Worm (Caenorhabditis elegans) whole organism, young adult: Measurements from ENCODE around the gene hmg-1.2.

Experiments used
- B0336.3 ChIP-seq: fragments of 200-800 bp; sonication (Bioruptor generic); IDR thresholded peaks from 2 replicates; pipeline ENCODE4 v1.3.6; 2022; ENCODE audit warnings: missing genetic modification characterization, missing compliant biosample characterization
- C06A6.2 ChIP-seq: fragments of 200-800 bp; sonication (Bioruptor generic); conservative IDR thresholded peaks from 2 replicates; pipeline ENCODE4 v1.3.6; 2022; ENCODE audit warnings: missing genetic modification characterization, missing compliant biosample characterization
- D2030.7 ChIP-seq: fragments of 200-800 bp; sonication (Bioruptor generic); IDR thresholded peaks from 2 replicates; pipeline ENCODE4 v1.3.6; 2022; ENCODE audit warnings: missing genetic modification reagents, missing genetic modification characterization, missing compliant biosample characterization
- F33H1.4 ChIP-seq: fragments of 200-800 bp; sonication (Bioruptor generic); IDR thresholded peaks from 2 replicates; pipeline ENCODE4 v1.3.6; 2022; ENCODE audit warnings: missing genetic modification reagents, missing genetic modification characterization, missing compliant biosample characterization
- F49E8.2 ChIP-seq: sonication (generic microtip); optimal IDR thresholded peaks from 3 replicates; lab custom pipeline; 2017; ENCODE audit warnings: missing genetic modification characterization, mild to moderate bottlenecking, missing compliant biosample characterization, antibody characterized with exemption, moderate library complexity; ENCODE audit not compliant: insufficient read depth
- Y53F4B.3 ChIP-seq: fragments of 200-800 bp; sonication (Bioruptor generic); IDR thresholded peaks from 2 replicates; pipeline ENCODE4 v1.3.6; 2022; ENCODE audit warnings: missing genetic modification reagents, missing genetic modification characterization, missing compliant biosample characterization
- Y53G8AR.9 ChIP-seq: fragments of 200-800 bp; sonication (Bioruptor generic); conservative IDR thresholded peaks from 2 replicates; pipeline ENCODE4 v1.3.6; 2022; ENCODE audit warnings: missing genetic modification reagents, missing genetic modification characterization, missing compliant biosample characterization
- ZK185.1 ChIP-seq: sonication (generic microtip); optimal IDR thresholded peaks from 2 replicates; lab custom pipeline; 2016; ENCODE audit warnings: mild to moderate bottlenecking, missing genetic modification characterization, missing compliant biosample characterization; ENCODE audit not compliant: poor library complexity, severe bottlenecking
- ama-1 ChIP-seq, 3 experiments: fragments of 150-350 bp in 1 of 3; sonication (generic microtip) in 2 of 3; optimal IDR thresholded peaks; 2 replicates each; lab custom pipeline; 2014 to 2018; ENCODE audit warnings: missing biosample characterization in 2 of 3, missing genetic modification characterization in 2 of 3, missing genetic modification reagents in 2 of 3
- athp-1 ChIP-seq: sonication (generic microtip); optimal IDR thresholded peaks from 2 replicates; lab custom pipeline; 2017; ENCODE audit warnings: mild to moderate bottlenecking, missing genetic modification characterization, missing compliant biosample characterization
- cebp-1 ChIP-seq, 2 experiments: fragments of 200-800 bp in 1 of 2; sonication (Bioruptor generic) in 1 of 2; sonication (generic microtip) in 1 of 2; IDR thresholded peaks in 1 of 2; optimal IDR thresholded peaks in 1 of 2; 2 replicates each; pipeline versions ENCODE4 v1.3.6 to Lab custom; 2017 to 2022; ENCODE audit warnings: missing compliant biosample characterization in 2 of 2, missing genetic modification characterization in 2 of 2, mild to moderate bottlenecking in 1 of 2, missing genetic modification reagents in 1 of 2, moderate library complexity in 1 of 2
- chd-7 ChIP-seq: sonication (generic microtip); optimal IDR thresholded peaks from 2 replicates; lab custom pipeline; 2016; ENCODE audit warnings: mild to moderate bottlenecking, missing genetic modification characterization, moderate library complexity, missing compliant biosample characterization
- dox-1 ChIP-seq: fragments of 200-800 bp; sonication (Bioruptor generic); IDR thresholded peaks from 2 replicates; pipeline ENCODE4 v1.3.6; 2022; ENCODE audit warnings: missing genetic modification reagents, missing genetic modification characterization, missing compliant biosample characterization
- efl-1 ChIP-seq: fragments of 150-350 bp; optimal IDR thresholded peaks from 2 replicates; lab custom pipeline; 2014; ENCODE audit warnings: missing biosample characterization, missing genetic modification reagents, missing genetic modification characterization
- egrh-3 ChIP-seq: fragments of 200-800 bp; sonication (Bioruptor generic); IDR thresholded peaks from 2 replicates; pipeline ENCODE4 v1.3.6; 2022; ENCODE audit warnings: missing genetic modification reagents, missing genetic modification characterization, missing compliant biosample characterization
- ekl-4 ChIP-seq: fragments of 200-800 bp; sonication (Bioruptor generic); IDR thresholded peaks from 2 replicates; pipeline ENCODE4 v1.3.6; 2022; ENCODE audit warnings: missing genetic modification reagents, missing genetic modification characterization, missing compliant biosample characterization
- him-1 ChIP-seq: sonication (generic microtip); optimal IDR thresholded peaks from 2 replicates; lab custom pipeline; 2016; ENCODE audit warnings: missing genotype, missing genetic modification reagents, missing genetic modification characterization, missing compliant biosample characterization
- hmg-1.2 ChIP-seq: fragments of 200-800 bp; sonication (Bioruptor generic); IDR thresholded peaks from 2 replicates; pipeline ENCODE4 v1.3.6; 2022; ENCODE audit warnings: missing genetic modification reagents, missing genetic modification characterization, missing compliant biosample characterization
- hmg-20 ChIP-seq: fragments of 200-800 bp; sonication (Bioruptor generic); IDR thresholded peaks from 2 replicates; pipeline ENCODE4 v1.3.6; 2022; ENCODE audit warnings: missing genetic modification reagents, missing genetic modification characterization, missing compliant biosample characterization
- hsf-1 ChIP-seq: fragments of 200-800 bp; sonication (Bioruptor generic); IDR thresholded peaks from 2 replicates; pipeline ENCODE4 v1.3.6; 2022; ENCODE audit warnings: missing genetic modification reagents, missing genetic modification characterization, missing compliant biosample characterization
- lin-35 ChIP-seq, 3 experiments: fragments of 150-350 bp in 2 of 3; sonication (generic microtip) in 1 of 3; optimal IDR thresholded peaks; 2 replicates each; lab custom pipeline; 2014 to 2018; ENCODE audit warnings: missing biosample characterization in 3 of 3, missing genetic modification characterization in 3 of 3, missing genetic modification reagents in 3 of 3
- lin-40 ChIP-seq: sonication (generic microtip); optimal IDR thresholded peaks from 2 replicates; lab custom pipeline; 2016; ENCODE audit warnings: missing genetic modification characterization, mild to moderate bottlenecking, missing compliant biosample characterization, missing genotype, missing genetic modification reagents
- lin-54 ChIP-seq: fragments of 200-800 bp; sonication (Bioruptor generic); optimal IDR thresholded peaks from 2 replicates; lab custom pipeline; 2018; ENCODE audit warnings: mild to moderate bottlenecking, missing genetic modification characterization, missing compliant biosample characterization
- lsl-1 ChIP-seq: fragments of 200-800 bp; sonication (Bioruptor generic); optimal IDR thresholded peaks from 2 replicates; lab custom pipeline; 2018; ENCODE audit warnings: mild to moderate bottlenecking, missing genetic modification characterization, moderate library complexity, missing compliant biosample characterization
- madf-6 ChIP-seq: fragments of 200-800 bp; sonication (Bioruptor generic); IDR thresholded peaks from 2 replicates; pipeline ENCODE4 v1.3.6; 2022; ENCODE audit warnings: missing genetic modification reagents, missing genetic modification characterization, missing compliant biosample characterization
- madf-8 ChIP-seq: fragments of 200-800 bp; sonication (Bioruptor generic); conservative IDR thresholded peaks from 2 replicates; pipeline ENCODE4 v1.3.6; 2022; ENCODE audit warnings: missing genetic modification reagents, missing genetic modification characterization, missing compliant biosample characterization
- mcd-1 ChIP-seq: fragments of 200-800 bp; sonication (Bioruptor generic); IDR thresholded peaks from 2 replicates; pipeline ENCODE4 v1.3.6; 2022; ENCODE audit warnings: missing genetic modification reagents, missing genetic modification characterization, missing compliant biosample characterization
- nhr-179 ChIP-seq: sonication (generic microtip); optimal IDR thresholded peaks from 2 replicates; lab custom pipeline; 2016; ENCODE audit warnings: mild to moderate bottlenecking, missing genetic modification characterization, missing compliant biosample characterization
- nhr-80 ChIP-seq: sonication (generic microtip); optimal IDR thresholded peaks from 2 replicates; lab custom pipeline; 2016; ENCODE audit warnings: missing genetic modification characterization, missing compliant biosample characterization
- pbrm-1 ChIP-seq: fragments of 200-800 bp; sonication (Bioruptor generic); IDR thresholded peaks from 2 replicates; pipeline ENCODE4 v1.3.6; 2022; ENCODE audit warnings: missing genetic modification reagents, missing genetic modification characterization, missing compliant biosample characterization
- snpc-1.3 ChIP-seq: sonication (generic microtip); optimal IDR thresholded peaks from 2 replicates; lab custom pipeline; 2017; ENCODE audit warnings: missing genetic modification characterization, mild to moderate bottlenecking, missing compliant biosample characterization, antibody characterized with exemption, moderate library complexity, missing genotype, missing genetic modification reagents; ENCODE audit not compliant: insufficient read depth
- snpc-3.4 ChIP-seq: sonication (generic microtip); optimal IDR thresholded peaks from 2 replicates; lab custom pipeline; 2017; ENCODE audit warnings: missing genetic modification characterization, mild to moderate bottlenecking, missing compliant biosample characterization, antibody characterized with exemption, moderate library complexity, missing genotype, missing genetic modification reagents
- snpc-4 ChIP-seq, 5 experiments: fragments of 150-350 bp in 1 of 5; sonication (generic microtip) in 4 of 5; optimal IDR thresholded peaks; 2 replicates each; lab custom pipeline; 2014 to 2018; ENCODE audit warnings: missing genetic modification characterization in 5 of 5, missing biosample characterization in 3 of 5, antibody characterized with exemption in 2 of 5, mild to moderate bottlenecking in 2 of 5, missing compliant biosample characterization in 2 of 5, missing genotype in 2 of 5, moderate library complexity in 2 of 5, missing genetic modification reagents in 1 of 5
- tbp1 ChIP-seq: fragments of 200-800 bp; sonication (Bioruptor generic); optimal IDR thresholded peaks from 2 replicates; lab custom pipeline; 2018; ENCODE audit warnings: mild to moderate bottlenecking, missing genetic modification characterization, missing compliant biosample characterization
- tbx-9 ChIP-seq: sonication (generic microtip); optimal IDR thresholded peaks from 2 replicates; lab custom pipeline; 2016; ENCODE audit warnings: borderline replicate concordance, missing genetic modification characterization, inconsistent platforms, missing compliant biosample characterization
- unc-130 ChIP-seq: sonication (generic microtip); optimal IDR thresholded peaks from 2 replicates; lab custom pipeline; 2016; ENCODE audit warnings: missing genetic modification reagents, missing genetic modification characterization, missing compliant biosample characterization
- xnd-1 ChIP-seq: sonication (generic microtip); optimal IDR thresholded peaks from 2 replicates; lab custom pipeline; 2016; ENCODE audit warnings: missing genotype, missing genetic modification reagents, missing genetic modification characterization, missing compliant biosample characterization
- zfh-2 ChIP-seq: fragments of 200-800 bp; sonication (Bioruptor generic); conservative IDR thresholded peaks from 2 replicates; pipeline ENCODE4 v1.3.6; 2022; ENCODE audit warnings: missing genetic modification reagents, missing genetic modification characterization, missing compliant biosample characterization
- ztf-18 ChIP-seq: sonication (generic microtip); optimal IDR thresholded peaks from 2 replicates; lab custom pipeline; 2016; ENCODE audit warnings: missing genotype, mild to moderate bottlenecking, missing genetic modification characterization, missing compliant biosample characterization
- ztf-26 ChIP-seq: sonication (generic microtip); optimal IDR thresholded peaks from 2 replicates; lab custom pipeline; 2017; ENCODE audit warnings: missing genetic modification characterization, missing compliant biosample characterization

The hmg-1.2 gene

ce11 chrIII:6278301-6278827, 1.8 kb upstream of the hmg-1.2 start, which contains the start of gene C18F10.7:
C18F10.7 (minus strand) TSS chrIII:6278351.
- TF ChIP-seq lin-35 (GFP tag; optimal IDR thresholded peaks at IDR 0.05; lab: Kevin White, UChicago), result peak in 1 of 3 experiments; percentile 50
- TF ChIP-seq snpc-4 (GFP tag; optimal IDR thresholded peaks at IDR 0.05; lab: Kevin White, UChicago), result no peak
- peak in 2 of 4 experiments; percentile 9 to 39 for TF ChIP-seq snpc-4 (tag; optimal IDR thresholded peaks at IDR 0.05; lab: Kevin White, UChicago)
- 0 out of 2 replicates have a peak, but pooled peaks have one; percentile 48 for TF ChIP-seq ekl-4 (GFP tag; lab: Robert Waterston, UW)
- peak; percentile 18; the same call in 1 of the 2 replicates for TF ChIP-seq egrh-3 (GFP tag; lab: Robert Waterston, UW)
- peak; percentile 36 for TF ChIP-seq athp-1 (tag; lab: Kevin White, UChicago)
- TF ChIP-seq Y53F4B.3 (GFP tag; lab: Robert Waterston, UW), result no peak
- peak; percentile 60 for TF ChIP-seq lin-54 (GFP tag; lab: Kevin White, UChicago)
- TF ChIP-seq xnd-1, result peak; percentile 61
- peak; percentile 82 for TF ChIP-seq madf-6 (GFP tag; lab: Robert Waterston, UW)
- peak; percentile 33 for TF ChIP-seq ztf-18 (tag; lab: Kevin White, UChicago)
- no peak for TF ChIP-seq nhr-179
- TF ChIP-seq ama-1 (optimal IDR thresholded peaks at IDR 0.05; lab: Kevin White, UChicago), result no peak
- no peak for TF ChIP-seq ama-1 (GFP tag; optimal IDR thresholded peaks at IDR 0.05; lab: Kevin White, UChicago)
- TF ChIP-seq F49E8.2 (tag; lab: Kevin White, UChicago), result peak; percentile 49
- peak; percentile 35 for TF ChIP-seq efl-1 (GFP tag; lab: Kevin White, UChicago)
- TF ChIP-seq ZK185.1, result no peak
- TF ChIP-seq F33H1.4, result peak; percentile 47
- TF ChIP-seq dox-1 (GFP tag; lab: Robert Waterston, UW), result peak; percentile 82
- no peak for TF ChIP-seq tbx-9 (tag; lab: Kevin White, UChicago)
- TF ChIP-seq chd-7 (tag; lab: Kevin White, UChicago), result no peak
- TF ChIP-seq pbrm-1, result peak; percentile 60; the same call in 1 of the 2 replicates
- TF ChIP-seq nhr-80 (tag; lab: Kevin White, UChicago), result peak; percentile 8
- peak; percentile 98 for TF ChIP-seq hmg-1.2 (GFP tag; lab: Robert Waterston, UW)
- TF ChIP-seq snpc-3.4, result peak; percentile 70
- peak; percentile 66; the same call in 1 of the 2 replicates for TF ChIP-seq mcd-1 (GFP tag; lab: Robert Waterston, UW)
- TF ChIP-seq hsf-1 (GFP tag; lab: Robert Waterston, UW), result peak; percentile 62
- peak; percentile 83 for TF ChIP-seq snpc-1.3 (tag; lab: Kevin White, UChicago)
- TF ChIP-seq tbp1 (GFP tag; lab: Kevin White, UChicago), result peak; percentile 38
- TF ChIP-seq zfh-2 (GFP tag; lab: Robert Waterston, UW), result peak; percentile 68
- no peak for TF ChIP-seq ztf-26
- TF ChIP-seq madf-8, result peak; percentile 20; the same call in 1 of the 2 replicates
- no peak for TF ChIP-seq lin-40
- TF ChIP-seq C06A6.2, result 0 out of 2 replicates have a peak, but pooled peaks have one; percentile 16
- peak; percentile 54; the same call in 1 of the 2 replicates for TF ChIP-seq cebp-1 (GFP tag; IDR thresholded peaks at IDR 0.05; lab: Robert Waterston, UW)
- TF ChIP-seq cebp-1 (tag; optimal IDR thresholded peaks at IDR 0.05; lab: Kevin White, UChicago), result peak; percentile 86
- peak; percentile 42; the same call in 1 of the 2 replicates for TF ChIP-seq Y53G8AR.9 (GFP tag; lab: Robert Waterston, UW)
- no peak for TF ChIP-seq unc-130 (GFP tag; lab: Kevin White, UChicago)
- peak; percentile 58 for TF ChIP-seq B0336.3
- TF ChIP-seq hmg-20 (GFP tag; lab: Robert Waterston, UW), result no peak
- peak; percentile 58 for TF ChIP-seq D2030.7 (GFP tag; lab: Robert Waterston, UW)
- peak; percentile 75 for TF ChIP-seq lsl-1 (GFP tag; lab: Kevin White, UChicago)
- peak; percentile 2 for TF ChIP-seq him-1 (tag; lab: Kevin White, UChicago)
